Fruit fly (Drosophila melanogaster) whole organism, larva: Measurements from ENCODE around the gene CG11970.

Experiments
- noc ChIP-seq: fragments of 200-800 bp; sonication (Bioruptor generic); optimal IDR thresholded peaks from 3 replicates; lab custom pipeline; 2019; ENCODE audit warnings: missing biosample characterization, mild to moderate bottlenecking, missing genetic modification characterization, moderate library complexity

Gene CG11970

DNA sequence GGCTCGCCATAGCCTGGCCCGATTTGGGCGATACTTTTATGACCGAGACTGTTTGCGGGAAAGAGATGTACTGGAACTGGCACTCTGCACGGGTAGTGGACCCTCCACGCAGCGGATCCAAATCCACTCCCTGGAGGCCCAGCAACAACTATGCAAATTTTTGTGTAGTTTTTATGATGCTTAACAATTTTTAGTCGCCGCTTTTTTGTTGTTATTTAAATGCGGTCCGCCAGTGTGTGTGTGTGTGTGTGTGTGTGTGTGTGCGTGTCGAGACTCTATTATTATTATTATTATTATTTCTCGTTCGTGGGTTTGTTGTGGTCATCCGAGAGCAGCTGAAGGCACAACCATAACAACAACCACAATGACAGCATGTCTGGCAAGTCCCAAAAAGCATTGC lies 25.4 kb upstream of the CG11970 start:
- no peak for TF ChIP-seq noc (tag; lab: Kevin White, UChicago)

DNA sequence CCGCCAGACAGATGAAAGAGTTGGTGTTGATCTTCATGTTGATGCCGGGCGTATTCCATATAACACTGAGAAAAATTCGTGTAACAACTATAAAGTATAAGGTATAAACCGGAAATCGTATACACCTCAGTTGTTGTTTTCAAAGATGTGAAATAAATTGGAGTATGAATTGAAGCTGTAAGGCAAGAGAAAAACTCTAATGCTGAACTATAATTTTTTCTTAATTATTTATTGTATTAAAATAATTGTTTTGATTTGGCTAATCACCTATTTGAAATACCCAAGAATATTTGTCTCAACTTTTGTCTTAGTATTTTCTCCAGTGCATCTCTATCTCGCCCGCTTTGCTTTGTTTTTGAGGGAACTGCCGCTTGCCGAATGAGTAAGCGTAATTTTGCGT lies 24.2 kb upstream of the CG11970 start:
- TF ChIP-seq noc (tag; lab: Kevin White, UChicago) = peak; percentile 52

DNA sequence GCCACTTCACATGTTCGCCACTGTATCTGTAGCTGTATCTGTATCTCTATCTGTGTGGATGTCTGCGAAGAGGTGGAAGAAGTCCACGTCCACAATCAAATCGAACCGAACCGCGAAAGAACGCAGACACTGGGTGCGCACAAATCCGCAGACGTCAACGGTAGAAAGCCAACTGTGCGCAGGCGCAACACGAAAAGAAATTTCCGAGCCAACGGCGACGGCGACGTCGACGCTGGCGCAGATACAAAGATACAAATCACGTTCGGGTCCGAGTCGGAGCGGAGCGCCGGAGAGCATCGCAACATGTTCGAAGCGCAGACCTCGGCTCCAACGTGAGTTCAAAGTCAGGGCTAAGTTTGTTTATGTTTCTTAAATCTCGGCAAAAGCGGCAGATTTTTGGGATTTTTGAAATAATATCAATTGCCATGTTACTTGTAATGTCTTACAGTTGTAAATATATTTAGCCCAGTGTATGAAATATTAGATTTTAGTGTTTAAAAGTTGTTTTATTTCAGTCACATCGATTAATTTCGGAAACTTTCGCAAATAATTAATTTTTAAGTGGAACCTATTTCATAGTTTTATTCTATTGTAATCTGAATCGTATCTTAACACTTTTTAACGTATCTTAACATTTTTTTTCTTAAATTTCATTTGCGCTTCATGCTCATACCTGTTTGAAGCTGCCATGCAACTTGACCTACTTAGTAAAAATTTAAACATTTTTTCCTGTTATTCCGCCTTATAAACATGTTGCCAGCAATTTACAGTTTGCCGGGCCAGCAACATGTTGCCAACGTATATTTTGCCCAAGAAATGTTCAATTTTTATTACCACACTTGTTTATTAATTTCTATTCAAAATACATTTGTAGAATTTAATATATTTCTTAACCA lies 21.4 kb upstream of the CG11970 start, which contains the start of gene ich:
TSS of gene ich (minus strand) at position 178 of the 896 bp plus-strand sequence.
- no peak for TF ChIP-seq noc (tag; lab: Kevin White, UChicago)

dm6 chr3R:8963756-8964342 lies 20.7 kb upstream of the CG11970 start:
- no peak for TF ChIP-seq noc (tag; lab: Kevin White, UChicago)

dm6 chr3R:8965546-8965945 lies 19.0 kb upstream of the CG11970 start:
- no peak for TF ChIP-seq noc (tag; lab: Kevin White, UChicago)

DNA sequence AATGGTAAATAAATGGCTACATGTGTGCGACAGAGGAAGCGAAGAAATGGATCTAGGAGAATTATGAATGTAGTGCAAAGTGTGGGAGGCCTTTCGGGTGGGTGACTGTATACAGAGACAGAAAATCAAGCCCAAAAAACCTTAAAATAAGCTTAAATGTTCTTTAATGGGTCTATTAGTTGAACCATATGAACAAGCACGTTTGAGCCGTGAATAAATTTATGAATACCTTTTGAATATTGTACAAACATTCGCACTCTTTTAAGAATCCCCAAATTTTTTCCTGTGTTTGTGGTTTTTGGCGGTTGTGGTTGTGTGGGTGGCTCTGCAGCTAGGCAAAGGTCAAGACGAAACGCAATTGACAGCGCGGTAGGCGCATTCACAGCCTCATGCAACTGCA lies 17.9 kb upstream of the CG11970 start:
- no peak for TF ChIP-seq noc (tag; lab: Kevin White, UChicago)

- TF ChIP-seq noc (tag; lab: Kevin White, UChicago) = no peak
These were observed 15.7 kb upstream of the CG11970 start for dm6 chr3R:8968837-8969236.

DNA sequence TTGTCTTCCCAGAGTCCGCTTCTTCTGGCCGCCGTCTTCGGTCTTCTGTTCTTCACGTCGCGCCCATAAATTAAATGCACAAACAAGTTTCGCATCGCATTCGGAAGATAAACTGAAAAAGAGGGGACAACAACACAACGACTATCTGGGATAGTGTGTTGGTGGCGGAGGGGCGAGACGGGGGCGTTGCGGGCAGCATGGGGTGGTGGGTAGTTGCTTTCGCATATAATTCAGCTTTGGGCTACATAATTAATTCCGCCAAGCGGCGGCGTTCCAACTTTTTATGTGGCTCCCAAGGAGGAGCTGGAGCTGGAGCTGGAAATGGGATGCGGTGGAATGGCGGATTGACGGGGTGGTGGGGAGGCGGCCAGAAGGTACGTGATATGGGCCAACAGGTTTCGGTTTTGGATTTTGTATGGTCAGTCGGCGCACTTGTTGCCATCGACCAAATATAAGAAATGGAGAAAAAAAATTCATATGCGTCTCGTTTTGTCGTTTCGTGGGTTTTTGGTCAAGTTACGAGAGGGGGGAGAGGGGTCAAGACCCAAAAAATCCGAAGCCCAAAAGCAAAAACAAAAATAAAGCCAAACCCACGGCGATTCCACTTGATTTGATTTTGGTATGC lies 15.1 kb upstream of the CG11970 start:
- TF ChIP-seq noc (tag; lab: Kevin White, UChicago) = no peak

DNA sequence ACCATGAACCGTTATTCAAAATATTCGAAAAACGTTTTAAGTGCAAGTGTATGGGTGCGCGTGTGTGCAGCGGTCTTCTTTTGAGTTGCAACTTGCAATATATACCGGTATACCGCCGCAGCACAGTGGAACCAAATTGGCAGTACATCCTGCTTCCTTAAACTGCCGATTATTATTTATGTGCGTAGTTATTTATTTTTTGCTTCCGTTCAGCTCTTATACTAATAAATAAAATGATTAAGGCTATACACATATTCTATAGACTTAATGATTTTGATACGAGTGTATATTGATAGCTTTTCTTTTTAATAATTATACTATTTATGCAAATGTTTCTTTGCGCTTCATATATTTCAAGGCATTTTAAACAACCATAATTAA lies 14.6 kb upstream of the CG11970 start:
- no peak for TF ChIP-seq noc (tag; lab: Kevin White, UChicago)

DNA sequence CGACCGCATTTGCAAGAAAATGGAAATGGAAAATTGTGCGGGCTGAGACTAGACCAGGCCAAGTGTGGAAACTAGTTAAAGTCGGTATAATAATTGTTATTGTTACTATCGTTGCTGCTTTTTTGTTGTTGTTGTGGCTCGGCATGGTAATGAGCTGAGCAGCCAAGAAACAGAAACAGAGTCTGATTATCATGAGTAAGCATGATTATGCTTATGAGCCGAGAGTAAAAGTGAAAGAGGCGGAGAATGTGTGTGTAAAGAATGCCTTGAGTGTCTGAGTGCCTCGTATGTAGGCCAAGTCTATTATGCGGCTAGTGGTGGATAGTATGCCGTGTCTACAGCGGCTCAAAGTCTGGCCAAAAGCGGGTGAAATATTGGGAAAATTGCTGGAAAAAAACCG lies 13.8 kb upstream of the CG11970 start:
- no peak for TF ChIP-seq noc (tag; lab: Kevin White, UChicago)

dm6 chr3R:8971794-8972193 lies 12.7 kb upstream of the CG11970 start:
- TF ChIP-seq noc (tag; lab: Kevin White, UChicago) = no peak

dm6 chr3R:8976073-8976593 lies 8.4 kb upstream of the CG11970 start:
- TF ChIP-seq noc (tag; lab: Kevin White, UChicago) = no peak

DNA sequence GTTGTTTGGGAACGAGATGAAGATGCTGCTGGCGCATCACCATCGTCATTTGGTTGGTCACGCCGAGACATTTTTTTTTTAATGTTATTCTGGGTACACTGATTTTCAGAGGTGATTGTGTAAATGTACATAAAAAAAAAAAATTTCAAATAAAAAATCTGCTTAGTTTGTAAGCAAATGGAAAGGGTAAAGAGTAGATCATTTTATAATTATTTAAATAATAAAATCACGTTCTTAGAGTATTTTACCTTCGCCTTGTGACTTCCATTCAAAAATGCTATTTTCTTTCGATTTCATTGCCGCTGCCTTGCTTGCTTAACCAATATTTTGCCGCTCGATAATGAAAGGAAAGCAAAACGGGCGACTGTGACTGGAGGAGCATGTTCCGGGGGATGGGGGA lies 5.8 kb upstream of the CG11970 start:
- TF ChIP-seq noc (tag; lab: Kevin White, UChicago) = no peak

DNA sequence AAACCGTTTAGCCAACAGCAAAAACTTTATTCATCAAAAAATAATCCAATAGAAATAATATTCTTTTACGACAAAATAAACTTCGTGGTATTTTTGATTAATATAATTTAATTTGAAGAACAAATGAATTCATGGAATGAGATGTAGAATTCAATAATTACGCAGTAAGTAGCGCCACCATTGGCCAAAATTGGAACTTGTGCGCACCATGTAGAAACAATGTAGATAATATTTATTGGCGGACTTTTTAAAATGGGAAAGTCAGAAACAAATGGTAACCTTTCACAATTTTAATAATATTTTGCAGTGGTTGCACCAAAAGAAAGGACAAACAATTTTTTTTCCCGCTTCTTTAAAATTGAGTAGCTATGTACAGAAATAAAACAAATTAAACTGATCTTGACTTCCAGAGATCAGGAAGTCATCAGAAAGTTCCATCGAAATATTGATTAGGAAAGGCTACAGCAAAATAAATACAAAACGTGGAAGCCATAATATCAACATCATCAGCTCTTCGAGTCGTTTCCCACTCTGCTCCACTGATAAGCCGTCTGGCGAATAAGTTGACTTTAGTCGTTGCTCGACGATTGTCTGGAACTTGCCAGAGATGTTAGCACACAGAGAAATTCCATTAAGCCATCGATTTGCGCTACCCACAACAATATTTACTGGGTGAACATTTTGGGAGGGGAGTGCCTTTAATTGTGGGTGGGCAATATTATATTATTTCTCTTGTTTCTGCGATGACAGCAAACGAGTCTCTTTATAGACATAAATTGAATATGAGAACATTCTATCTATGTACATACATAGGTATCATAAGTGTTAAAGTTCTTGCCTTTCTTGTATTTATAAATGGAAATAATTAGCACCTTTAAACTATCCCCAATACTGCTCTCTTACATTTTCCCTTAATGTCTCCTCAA lies 4.4 kb upstream of the CG11970 start:
- peak; percentile 40 for TF ChIP-seq noc (tag; lab: Kevin White, UChicago)

- peak; percentile 40 for TF ChIP-seq noc (tag; lab: Kevin White, UChicago)
These were observed 3.7 kb upstream of the CG11970 start, which contains the start of gene CAHbeta for dm6 chr3R:8980776-8981165. Gene CAHbeta, plus strand, starts transcription at chr3R:8980860.
